Worm (Caenorhabditis elegans) whole organism, L4 larva: ENCODE data around the gene nspc-16.
A peak's percentile ranks its signal among the peaks of the same experiment; 100 is the strongest.

Source experiments
- F10B5.3 ChIP-seq: sonication (generic microtip); optimal IDR thresholded peaks from 2 replicates; lab custom pipeline; 2016; ENCODE audit warnings: mild to moderate bottlenecking, missing genetic modification characterization, missing compliant biosample characterization
- F49E8.2 ChIP-seq: sonication (generic microtip); optimal IDR thresholded peaks from 2 replicates; lab custom pipeline; 2016; ENCODE audit warnings: missing compliant biosample characterization, mild to moderate bottlenecking, missing genetic modification characterization, borderline replicate concordance
- T26A8.4 ChIP-seq: fragments of 200-800 bp; sonication (Bioruptor generic); IDR thresholded peaks from 2 replicates; pipeline ENCODE4 v1.3.6; 2022; ENCODE audit warnings: missing genetic modification characterization, missing compliant biosample characterization
- ZK337.2 ChIP-seq: fragments of 200-800 bp; sonication (Bioruptor generic); IDR thresholded peaks from 2 replicates; pipeline ENCODE4 v1.3.6; 2022; ENCODE audit warnings: missing genetic modification reagents, missing genetic modification characterization, missing compliant biosample characterization
- ZK546.5 ChIP-seq, 2 experiments: sonication (generic microtip); optimal IDR thresholded peaks; 2 replicates each; lab custom pipeline; 2017; ENCODE audit warnings: missing biosample characterization in 2 of 2, missing genetic modification characterization in 2 of 2
- aha-1 ChIP-seq: fragments of 150-350 bp; peaks from one replicate; lab custom pipeline; 2014; ENCODE audit warnings: missing biosample characterization, missing genetic modification characterization
- cey-2 ChIP-seq: sonication (generic microtip); optimal IDR thresholded peaks from 3 replicates; lab custom pipeline; 2017; ENCODE audit warnings: missing genetic modification characterization, mild to moderate bottlenecking, missing compliant biosample characterization, antibody characterized with exemption, borderline replicate concordance; ENCODE audit not compliant: insufficient read depth
- dmd-6 ChIP-seq: fragments of 200-800 bp; sonication (Bioruptor generic); IDR thresholded peaks from 2 replicates; pipeline ENCODE4 v1.3.6; 2022; ENCODE audit warnings: missing genetic modification reagents, missing genetic modification characterization, missing compliant biosample characterization
- dmd-9 ChIP-seq: fragments of 200-800 bp; sonication (Bioruptor generic); IDR thresholded peaks from 2 replicates; pipeline ENCODE4 v1.3.6; 2022; ENCODE audit warnings: missing genetic modification reagents, missing genetic modification characterization, missing compliant biosample characterization
- dpl-1 ChIP-seq: fragments of 150-350 bp; optimal IDR thresholded peaks from 2 replicates; lab custom pipeline; 2014; ENCODE audit warnings: missing biosample characterization, missing genetic modification reagents, missing genetic modification characterization
- dve-1 ChIP-seq: sonication (generic microtip); optimal IDR thresholded peaks from 2 replicates; lab custom pipeline; 2017; ENCODE audit warnings: antibody characterized with exemption, mild to moderate bottlenecking, missing genetic modification characterization, missing compliant biosample characterization; ENCODE audit not compliant: insufficient read depth
- egl-27 ChIP-seq: sonication (generic microtip); optimal IDR thresholded peaks from 3 replicates; lab custom pipeline; 2017; ENCODE audit warnings: missing biosample characterization, missing genetic modification reagents, missing genetic modification characterization
- egl-43 ChIP-seq: fragments of 200-800 bp; sonication (Bioruptor generic); IDR thresholded peaks from 2 replicates; pipeline ENCODE4 v1.3.6; 2022; ENCODE audit warnings: missing genetic modification reagents, missing genetic modification characterization, missing compliant biosample characterization
- gei-8 ChIP-seq: fragments of 200-800 bp; sonication (Bioruptor generic); optimal IDR thresholded peaks from 2 replicates; lab custom pipeline; 2018; ENCODE audit warnings: mild to moderate bottlenecking, missing genetic modification characterization, missing compliant biosample characterization
- hlh-11 ChIP-seq: fragments of 200-800 bp; sonication (Bioruptor generic); optimal IDR thresholded peaks from 2 replicates; lab custom pipeline; 2018; ENCODE audit warnings: mild to moderate bottlenecking, missing genetic modification characterization, missing compliant biosample characterization
- hlh-30 ChIP-seq: sonication (generic microtip); optimal IDR thresholded peaks from 2 replicates; lab custom pipeline; 2017; ENCODE audit warnings: antibody characterized with exemption, mild to moderate bottlenecking, missing genetic modification characterization, missing compliant biosample characterization; ENCODE audit not compliant: insufficient read depth
- lim-7 ChIP-seq: fragments of 200-800 bp; sonication (Bioruptor generic); IDR thresholded peaks from 2 replicates; pipeline ENCODE4 v1.3.6; 2022; ENCODE audit warnings: missing genetic modification characterization, missing compliant biosample characterization
- lin-13 ChIP-seq: fragments of 150-350 bp; optimal IDR thresholded peaks from 2 replicates; lab custom pipeline; 2014; ENCODE audit warnings: missing biosample characterization, missing genetic modification reagents, missing genetic modification characterization
- lin-38 ChIP-seq: fragments of 200-800 bp; sonication (Bioruptor generic); IDR thresholded peaks from 2 replicates; pipeline ENCODE4 v1.3.6; 2022; ENCODE audit warnings: missing genetic modification reagents, missing genetic modification characterization, missing compliant biosample characterization
- lsy-2 ChIP-seq, 2 experiments: fragments of 150-350 bp in 1 of 2; sonication (generic microtip) in 1 of 2; optimal IDR thresholded peaks; 2 replicates each; lab custom pipeline; 2014 to 2017; ENCODE audit warnings: missing biosample characterization in 2 of 2, missing genetic modification characterization in 2 of 2
- madf-5 ChIP-seq, 2 experiments: fragments of 200-800 bp; sonication (Bioruptor generic); IDR thresholded peaks; 2 replicates each; pipeline ENCODE4 v1.3.6; 2022; ENCODE audit warnings: missing compliant biosample characterization in 2 of 2, missing genetic modification characterization in 2 of 2
- mep-1 ChIP-seq: fragments of 150-350 bp; sonication (generic microtip); optimal IDR thresholded peaks from 3 replicates; lab custom pipeline; 2014; ENCODE audit warnings: missing biosample characterization, missing genetic modification characterization
- mes-2 ChIP-seq: sonication (generic microtip); optimal IDR thresholded peaks from 2 replicates; lab custom pipeline; 2016; ENCODE audit warnings: missing genotype, mild to moderate bottlenecking, missing genetic modification characterization, missing compliant biosample characterization; ENCODE audit not compliant: poor library complexity, severe bottlenecking
- mxl-3 ChIP-seq: fragments of 200-800 bp; sonication (Bioruptor generic); optimal IDR thresholded peaks from 2 replicates; lab custom pipeline; 2018; ENCODE audit warnings: mild to moderate bottlenecking, missing genetic modification characterization, missing compliant biosample characterization
- nhr-10 ChIP-seq: fragments of 150-350 bp; optimal IDR thresholded peaks from 2 replicates; lab custom pipeline; 2014; ENCODE audit warnings: missing biosample characterization, missing genetic modification characterization
- nhr-28 ChIP-seq: fragments of 150-350 bp; optimal IDR thresholded peaks from 2 replicates; lab custom pipeline; 2014; ENCODE audit warnings: missing biosample characterization, missing genetic modification characterization
- nhr-48 ChIP-seq: sonication (generic microtip); optimal IDR thresholded peaks from 2 replicates; lab custom pipeline; 2016; ENCODE audit warnings: mild to moderate bottlenecking, missing genetic modification characterization, missing compliant biosample characterization
- nhr-6 ChIP-seq: fragments of 150-350 bp; optimal IDR thresholded peaks from 2 replicates; lab custom pipeline; 2014; ENCODE audit warnings: missing biosample characterization, missing genetic modification characterization
- nhr-76 ChIP-seq: fragments of 150-350 bp; optimal IDR thresholded peaks from 2 replicates; lab custom pipeline; 2014; ENCODE audit warnings: missing biosample characterization, missing genetic modification characterization
- pha-4 ChIP-seq, 2 experiments: fragments of 150-350 bp in 1 of 2; fragments of 200-800 bp in 1 of 2; sonication (Bioruptor generic) in 1 of 2; IDR thresholded peaks in 1 of 2; optimal IDR thresholded peaks in 1 of 2; 2 replicates each; pipeline versions ENCODE4 v1.3.6 to Lab custom; 2014 to 2022; ENCODE audit warnings: missing genetic modification characterization in 2 of 2, missing genetic modification reagents in 2 of 2, missing biosample characterization in 1 of 2, missing compliant biosample characterization in 1 of 2
- pqm-1 ChIP-seq: sonication (generic microtip); optimal IDR thresholded peaks from 2 replicates; lab custom pipeline; 2017; ENCODE audit warnings: missing biosample characterization, missing genetic modification characterization
- rbr-2 ChIP-seq: sonication (generic microtip); optimal IDR thresholded peaks from 2 replicates; lab custom pipeline; 2016; ENCODE audit warnings: missing genotype, missing genetic modification characterization, missing compliant biosample characterization
- sdz-12 ChIP-seq: fragments of 200-800 bp; sonication (Bioruptor generic); optimal IDR thresholded peaks from 2 replicates; lab custom pipeline; 2018; ENCODE audit warnings: mild to moderate bottlenecking, missing genetic modification characterization, missing compliant biosample characterization
- set-16 ChIP-seq: fragments of 200-800 bp; sonication (Bioruptor generic); IDR thresholded peaks from 2 replicates; pipeline ENCODE4 v1.3.6; 2022; ENCODE audit warnings: missing genetic modification reagents, missing genetic modification characterization, missing compliant biosample characterization
- skn-1 ChIP-seq: fragments of 150-350 bp; optimal IDR thresholded peaks from 2 replicates; lab custom pipeline; 2014; ENCODE audit warnings: missing biosample characterization, missing genetic modification characterization
- snpc-4 ChIP-seq: fragments of 150-350 bp; optimal IDR thresholded peaks from 2 replicates; lab custom pipeline; 2014; ENCODE audit warnings: missing biosample characterization, missing genetic modification characterization
- tra-1 ChIP-seq: fragments of 200-800 bp; sonication (Bioruptor generic); IDR thresholded peaks from 2 replicates; pipeline ENCODE4 v1.3.6; 2022; ENCODE audit warnings: missing genetic modification reagents, missing genetic modification characterization, missing compliant biosample characterization
- unc-130 ChIP-seq: sonication (generic microtip); optimal IDR thresholded peaks from 2 replicates; lab custom pipeline; 2016; ENCODE audit warnings: missing genetic modification reagents, missing genetic modification characterization, missing compliant biosample characterization
- zag-1 ChIP-seq: fragments of 150-350 bp; optimal IDR thresholded peaks from 2 replicates; lab custom pipeline; 2014; ENCODE audit warnings: missing biosample characterization, missing genetic modification characterization
- ztf-7 ChIP-seq: fragments of 150-350 bp; optimal IDR thresholded peaks from 2 replicates; lab custom pipeline; 2014; ENCODE audit warnings: missing biosample characterization, missing genetic modification characterization

nspc-16 gene

ce11 chrX:14543224-14543623 lies 19.8 kb downstream of the nspc-16 start, which contains the start of gene T24C2.3:
Gene T24C2.3 (plus strand): TSS chrX:14543524.
- no peak for TF ChIP-seq set-16 (GFP tag; lab: Robert Waterston, UW)
- no peak for TF ChIP-seq dpl-1 (GFP tag; lab: Kevin White, UChicago)
- TF ChIP-seq lin-38 (GFP tag; lab: Robert Waterston, UW) = no peak
- no peak for TF ChIP-seq egl-43
- TF ChIP-seq nhr-48 (tag; lab: Kevin White, UChicago) = no peak
- no peak for TF ChIP-seq nhr-6 (tag; lab: Kevin White, UChicago)
- TF ChIP-seq lim-7 (GFP tag; lab: Robert Waterston, UW) = no peak
- no peak for TF ChIP-seq nhr-76
- no peak for TF ChIP-seq nhr-10
- TF ChIP-seq cey-2 (tag; lab: Kevin White, UChicago) = no peak
- TF ChIP-seq ZK546.5 (tag; optimal IDR thresholded peaks at IDR 0.05; lab: Kevin White, UChicago) = no peak
- TF ChIP-seq mes-2 (tag; lab: Kevin White, UChicago) = no peak
- no peak for TF ChIP-seq pqm-1 (tag; lab: Kevin White, UChicago)
- no peak for TF ChIP-seq zag-1
- TF ChIP-seq F10B5.3 (tag; lab: Kevin White, UChicago) = no peak
- no peak for TF ChIP-seq nhr-28 (tag; lab: Kevin White, UChicago)

ce11 chrX:14545543-14545942 lies 22.2 kb downstream of the nspc-16 start, which contains the start of gene enri-2:
Gene enri-2 (plus strand): TSS chrX:14545843.
- TF ChIP-seq ZK337.2 (GFP tag; lab: Robert Waterston, UW) = no peak
- no peak for TF ChIP-seq unc-130 (GFP tag; lab: Kevin White, UChicago)
- TF ChIP-seq hlh-11 (tag; lab: Kevin White, UChicago) = no peak
- no peak for TF ChIP-seq ZK546.5 (tag; optimal IDR thresholded peaks at IDR 0.05; lab: Kevin White, UChicago)
- no peak for TF ChIP-seq madf-5 (GFP tag; IDR thresholded peaks at IDR 0.05; lab: Robert Waterston, UW)
- TF ChIP-seq skn-1 (tag; lab: Kevin White, UChicago) = no peak
- TF ChIP-seq pha-4 (GFP tag; IDR thresholded peaks at IDR 0.05; lab: Robert Waterston, UW) = no peak
- no peak for TF ChIP-seq pha-4 (tag; optimal IDR thresholded peaks at IDR 0.05; lab: Kevin White, UChicago)
- TF ChIP-seq, all 104 proteins: peak for 0

- TF ChIP-seq aha-1 (tag; lab: Kevin White, UChicago) (peak; percentile 95), snpc-4 (tag; lab: Kevin White, UChicago) (no peak)
These were observed 26.4 kb downstream of the nspc-16 start, which contains the start of gene ram-5 for ce11 chrX:14549709-14550199. Gene ram-5 (plus strand): TSS chrX:14550149.

ce11 chrX:14556403-14556802 lies 33.0 kb downstream of the nspc-16 start:
- TF ChIP-seq nhr-28 (tag; lab: Kevin White, UChicago) (peak; percentile 24), lin-38 (GFP tag; lab: Robert Waterston, UW) (no peak), dmd-6 (peak; percentile 33; the same call in 1 of the 2 replicates), unc-130 (GFP tag; lab: Kevin White, UChicago) (no peak), F49E8.2 (tag; lab: Kevin White, UChicago) (no peak), hlh-30 (tag; lab: Kevin White, UChicago) (peak; percentile 78), aha-1 (tag; lab: Kevin White, UChicago) (peak; percentile 65), dmd-9 (GFP tag; lab: Robert Waterston, UW) (no peak)

- TF ChIP-seq lsy-2 (tag; optimal IDR thresholded peaks at IDR 0.05; lab: Kevin White, UChicago) (peak in 1 of 2 experiments; percentile 18), madf-5 (GFP tag; IDR thresholded peaks at IDR 0.05; lab: Robert Waterston, UW) (no peak), sdz-12 (no peak), zag-1 (no peak), gei-8 (GFP tag; lab: Kevin White, UChicago) (no peak), ztf-7 (tag; lab: Kevin White, UChicago) (peak; percentile 82), F10B5.3 (tag; lab: Kevin White, UChicago) (no peak), hlh-11 (tag; lab: Kevin White, UChicago) (peak; percentile 76), mep-1 (tag; lab: Kevin White, UChicago) (peak; percentile 60), dpl-1 (GFP tag; lab: Kevin White, UChicago) (no peak), rbr-2 (peak; percentile 19), mxl-3 (peak; percentile 1), ZK546.5 (tag; optimal IDR thresholded peaks at IDR 0.05; lab: Kevin White, UChicago) (no peak), hlh-30 (tag; lab: Kevin White, UChicago) (peak; percentile 69), egl-27 (tag; lab: Kevin White, UChicago) (no peak), dve-1 (tag; lab: Kevin White, UChicago) (peak; percentile 47), dmd-6 (peak; percentile 39), tra-1 (GFP tag; lab: Robert Waterston, UW) (no peak; the same call in 1 of the 2 replicates), T26A8.4 (GFP tag; lab: Robert Waterston, UW) (0 out of 2 replicates have a peak, but pooled peaks have one; percentile 18), lin-13 (GFP tag; lab: Kevin White, UChicago) (peak; percentile 7)
These were observed 34.1 kb downstream of the nspc-16 start for ce11 chrX:14557352-14557935.
